Worm (Caenorhabditis elegans) whole organism, L3 larva: Measurements from ENCODE around the gene math-34.

Experiments used
- R02D3.7 ChIP-seq: fragments of 150-350 bp; optimal IDR thresholded peaks from 2 replicates; lab custom pipeline; 2014; ENCODE audit warnings: missing biosample characterization, missing genetic modification characterization
- ama-1 ChIP-seq: fragments of 150-350 bp; optimal IDR thresholded peaks from 2 replicates; lab custom pipeline; 2018
- ceh-82 ChIP-seq: fragments of 150-350 bp; optimal IDR thresholded peaks from 2 replicates; lab custom pipeline; 2014; ENCODE audit warnings: missing biosample characterization, missing genetic modification characterization
- ceh-9 ChIP-seq: sonication (generic microtip); optimal IDR thresholded peaks from 2 replicates; lab custom pipeline; 2018; ENCODE audit warnings: missing biosample characterization, missing genetic modification characterization
- elt-1 ChIP-seq: fragments of 150-350 bp; optimal IDR thresholded peaks from 2 replicates; lab custom pipeline; 2014; ENCODE audit warnings: missing biosample characterization, missing genetic modification characterization
- elt-3 ChIP-seq, 3 experiments: fragments of 150-350 bp in 1 of 3; sonication (generic microtip) in 2 of 3; optimal IDR thresholded peaks; 2 replicates in 2 of 3; 4 replicates in 1 of 3; lab custom pipeline; 2014 to 2017; ENCODE audit warnings: missing biosample characterization in 3 of 3, missing genetic modification characterization in 3 of 3
- fkh-10 ChIP-seq: sonication (generic microtip); optimal IDR thresholded peaks from 2 replicates; lab custom pipeline; 2017; ENCODE audit warnings: missing biosample characterization, missing genetic modification reagents, missing genetic modification characterization
- lin-39 ChIP-seq: fragments of 150-350 bp; optimal IDR thresholded peaks from 2 replicates; lab custom pipeline; 2018; ENCODE audit warnings: missing biosample characterization, missing genetic modification reagents, missing genetic modification characterization
- mdl-1 ChIP-seq: fragments of 150-350 bp; optimal IDR thresholded peaks from 2 replicates; lab custom pipeline; 2014; ENCODE audit warnings: missing biosample characterization, missing genetic modification characterization
- nhr-43 ChIP-seq: sonication (generic microtip); optimal IDR thresholded peaks from 2 replicates; lab custom pipeline; 2016; ENCODE audit warnings: mild to moderate bottlenecking, missing genetic modification characterization, missing compliant biosample characterization; ENCODE audit not compliant: poor library complexity, severe bottlenecking
- nhr-77 ChIP-seq: fragments of 150-350 bp; optimal IDR thresholded peaks from 2 replicates; lab custom pipeline; 2014; ENCODE audit warnings: missing biosample characterization, missing genetic modification characterization
- pha-4 ChIP-seq: fragments of 150-350 bp; optimal IDR thresholded peaks from 2 replicates; lab custom pipeline; 2014; ENCODE audit warnings: missing biosample characterization, missing genetic modification reagents, missing genetic modification characterization
- pqm-1 ChIP-seq: fragments of 150-350 bp; optimal IDR thresholded peaks from 2 replicates; lab custom pipeline; 2017; ENCODE audit warnings: missing biosample characterization, missing genetic modification characterization, inconsistent platforms
- skn-1 ChIP-seq: fragments of 150-350 bp; optimal IDR thresholded peaks from 2 replicates; lab custom pipeline; 2014; ENCODE audit warnings: missing biosample characterization, missing genetic modification characterization

ce11 chrII:1082859-1083258 lies 54.1 kb downstream of the math-34 start, which contains the start of gene K02E7.1:
- TF ChIP-seq ama-1 (lab: Kevin White, UChicago): no peak
- TF ChIP-seq elt-3 (tag; optimal IDR thresholded peaks at IDR 0.05; lab: Kevin White, UChicago): no peak
- no peak for TF ChIP-seq nhr-77 (tag; lab: Kevin White, UChicago)
- no peak for TF ChIP-seq elt-1 (tag; lab: Kevin White, UChicago)
- TF ChIP-seq nhr-43 (tag; lab: Kevin White, UChicago): no peak
- no peak for TF ChIP-seq R02D3.7 (tag; lab: Kevin White, UChicago)
- TF ChIP-seq ceh-82 (tag; lab: Kevin White, UChicago): no peak
- no peak for TF ChIP-seq fkh-10
- TF ChIP-seq pha-4: no peak
- TF ChIP-seq ceh-9: no peak
- no peak for TF ChIP-seq pqm-1
- no peak for TF ChIP-seq skn-1
- no peak for TF ChIP-seq lin-39 (tag; lab: Kevin White, UChicago)
- no peak for TF ChIP-seq mdl-1 (tag; lab: Kevin White, UChicago)
